Worm (Caenorhabditis elegans): ENCODE results near the gene W07G1.7.

The W07G1.7 gene

ce11 chrII:13984551-13984950 lies 18.4 kb upstream of the W07G1.7 start, which contains the start of gene sre-47:
Gene sre-47 (minus strand): TSS chrII:13984651.
- TF ChIP-seq unc-62 (GFP tag; optimal IDR thresholded peaks at IDR 0.05 in 1 of 2) (peak in 1 of 2 experiments; percentile 30), unc-62 (tag; optimal IDR thresholded peaks at IDR 0.05) (no peak), ztf-11 (tag; optimal IDR thresholded peaks at IDR 0.05) (no peak), aha-1 (tag) (no peak)

ce11 chrII:13982923-13983322 lies 16.8 kb upstream of the W07G1.7 start, which contains the start of the genes Y39G8B.13 and Y39G8B.10:
Gene Y39G8B.13 (minus strand): TSS chrII:13983047.
Gene Y39G8B.10 (minus strand): TSS chrII:13983115.
- TF ChIP-seq nhr-28 (tag; optimal IDR thresholded peaks at IDR 0.05), result peak; percentile 26
- no peak for TF ChIP-seq pha-4 (GFP tag; IDR thresholded peaks at IDR 0.05)
- no peak for TF ChIP-seq pha-4 (tag; optimal IDR thresholded peaks at IDR 0.05)
- no peak for TF ChIP-seq ama-1 (optimal IDR thresholded peaks at IDR 0.05)
- TF ChIP-seq pqm-1 (tag; optimal IDR thresholded peaks at IDR 0.05), result peak; percentile 87
- no peak for TF ChIP-seq daf-8 (GFP tag; IDR thresholded peaks at IDR 0.05)

ce11 chrII:13982247-13982646 lies 16.1 kb upstream of the W07G1.7 start:
- TF ChIP-seq set-16 (GFP tag; IDR thresholded peaks at IDR 0.05) (peak; percentile 92), lim-7 (GFP tag; IDR thresholded peaks at IDR 0.05) (0 out of 2 replicates have a peak, but pooled peaks have one; percentile 60), rbr-2 (tag; optimal IDR thresholded peaks at IDR 0.05) (no peak)

- no peak for TF ChIP-seq egl-27 (tag; optimal IDR thresholded peaks at IDR 0.05)
- peak; percentile 19 for TF ChIP-seq pqm-1 (tag; optimal IDR thresholded peaks at IDR 0.05)
- TF ChIP-seq daf-16 (GFP tag; optimal IDR thresholded peaks at IDR 0.05), result no peak
- peak; percentile 9 for TF ChIP-seq daf-16 (tag; optimal IDR thresholded peaks at IDR 0.05)
- no peak for TF ChIP-seq hmg-1.1 (GFP tag; IDR thresholded peaks at IDR 0.05)
- no peak for TF ChIP-seq unc-130 (GFP tag; optimal IDR thresholded peaks at IDR 0.05)
- TF ChIP-seq duxl-1 (tag; optimal IDR thresholded peaks at IDR 0.05; ENCODE audit: poor library complexity), result no peak
- no peak for TF ChIP-seq Y105C5A.15 (GFP tag; IDR thresholded peaks at IDR 0.05)
- no peak for TF ChIP-seq daf-19 (GFP tag; conservative IDR thresholded peaks at IDR 0.05)
- no peak for TF ChIP-seq skn-1 (tag; optimal IDR thresholded peaks at IDR 0.05)
- TF ChIP-seq madf-9 (GFP tag; conservative IDR thresholded peaks at IDR 0.05), result no peak
- TF ChIP-seq hlh-30 (tag; optimal IDR thresholded peaks at IDR 0.05; ENCODE audit: insufficient read depth), result no peak
Measured at ce11 chrII:13981819-13982218, 15.7 kb upstream of the W07G1.7 start.

- peak; percentile 48 for TF ChIP-seq nhr-28 (tag; optimal IDR thresholded peaks at IDR 0.05)
- TF ChIP-seq daf-16 (GFP tag; optimal IDR thresholded peaks at IDR 0.05), result no peak
- peak; percentile 7 for TF ChIP-seq daf-16 (tag; optimal IDR thresholded peaks at IDR 0.05)
- TF ChIP-seq pqm-1 (tag; optimal IDR thresholded peaks at IDR 0.05), result peak; percentile 68
- TF ChIP-seq dmd-6 (GFP tag; IDR thresholded peaks at IDR 0.05), result peak; percentile 41; the same call in 1 of the 2 replicates
- TF ChIP-seq T26A8.4 (GFP tag; IDR thresholded peaks at IDR 0.05), result no peak
Measured at ce11 chrII:13981097-13981496, 15.0 kb upstream of the W07G1.7 start, which contains the start of gene Y39G8B.9. Gene Y39G8B.9 (plus strand): TSS chrII:13981365.

- TF ChIP-seq hlh-30 (tag; optimal IDR thresholded peaks at IDR 0.05; ENCODE audit: insufficient read depth) (peak; percentile 43), dmd-6 (GFP tag; IDR thresholded peaks at IDR 0.05) (0 out of 2 replicates have a peak, but pooled peaks have one; percentile 17), pqm-1 (tag; optimal IDR thresholded peaks at IDR 0.05) (peak; percentile 51), nhr-11 (tag; optimal IDR thresholded peaks at IDR 0.05) (no peak), dve-1 (tag; optimal IDR thresholded peaks at IDR 0.05; ENCODE audit: insufficient read depth) (peak; percentile 61), spr-1 (tag; optimal IDR thresholded peaks at IDR 0.05) (no peak), aha-1 (tag) (peak; percentile 35), nhr-6 (tag; optimal IDR thresholded peaks at IDR 0.05) (no peak), cey-2 (tag; optimal IDR thresholded peaks at IDR 0.05; ENCODE audit: borderline replicate concordance, insufficient read depth) (no peak), daf-16 (GFP tag; optimal IDR thresholded peaks at IDR 0.05) (no peak), daf-16 (tag; optimal IDR thresholded peaks at IDR 0.05) (peak; percentile 76), nhr-28 (tag; optimal IDR thresholded peaks at IDR 0.05) (peak; percentile 40), lin-29 (GFP tag; IDR thresholded peaks at IDR 0.05) (no peak), unc-62 (GFP tag; optimal IDR thresholded peaks at IDR 0.05 in 1 of 2) (peak in 1 of 2 experiments; percentile 22), unc-62 (tag; optimal IDR thresholded peaks at IDR 0.05) (no peak), nhr-77 (tag; optimal IDR thresholded peaks at IDR 0.05) (peak; percentile 48), ceh-62 (tag; optimal IDR thresholded peaks at IDR 0.05) (no peak)
Measured at ce11 chrII:13979833-13980513, 13.8 kb upstream of the W07G1.7 start, which contains the start of gene sre-48. Gene sre-48 (minus strand): TSS chrII:13979883.

All from whole organism, L4 larva.